Fruit fly (Drosophila melanogaster) whole organism, embryonic: ENCODE measurements around the gene CG3841.

ENCODE experiments used
- Adf1 ChIP-seq: fragments of 200-800 bp; sonication (Bioruptor generic); IDR thresholded peaks from 2 replicates; pipeline ENCODE4 v1.3.6; 2022; ENCODE audit warnings: missing biosample characterization, missing genetic modification characterization
- Atf-2 ChIP-seq: fragments of 200-800 bp; sonication (Bioruptor generic); optimal IDR thresholded peaks from 2 replicates; lab custom pipeline; 2016; ENCODE audit warnings: missing biosample characterization, missing genetic modification characterization
- CG10979 ChIP-seq: fragments of 200-800 bp; sonication (Bioruptor generic); optimal IDR thresholded peaks from 2 replicates; lab custom pipeline; 2018; ENCODE audit warnings: missing biosample characterization, mild to moderate bottlenecking, missing genetic modification characterization, moderate library complexity
- CG11093 ChIP-seq: fragments of 200-800 bp; sonication (Bioruptor generic); IDR thresholded peaks from 3 replicates; pipeline ENCODE4 v1.3.6; 2022; ENCODE audit warnings: missing biosample characterization, missing genetic modification characterization
- CG11560 ChIP-seq: fragments of 200-800 bp; sonication (Bioruptor generic); IDR thresholded peaks from 3 replicates; pipeline ENCODE4 v1.3.6; 2022; ENCODE audit warnings: missing biosample characterization, missing genetic modification characterization
- CG11723 ChIP-seq: fragments of 200-800 bp; sonication (Bioruptor generic); optimal IDR thresholded peaks from 2 replicates; lab custom pipeline; 2017; ENCODE audit warnings: missing biosample characterization, mild to moderate bottlenecking, missing genetic modification characterization
- CG12942 ChIP-seq: fragments of 200-800 bp; sonication (Bioruptor generic); optimal IDR thresholded peaks from 3 replicates; lab custom pipeline; 2016; ENCODE audit warnings: missing biosample characterization, missing genetic modification characterization
- CG1832 ChIP-seq: fragments of 200-800 bp; sonication (Bioruptor generic); optimal IDR thresholded peaks from 2 replicates; lab custom pipeline; 2017; ENCODE audit warnings: missing biosample characterization, mild to moderate bottlenecking, missing genetic modification characterization, inconsistent platforms
- CG18476 ChIP-seq: fragments of 200-800 bp; sonication (Bioruptor generic); optimal IDR thresholded peaks from 2 replicates; lab custom pipeline; 2016; ENCODE audit warnings: missing biosample characterization, mild to moderate bottlenecking, missing genetic modification characterization
- CG2120 ChIP-seq: fragments of 200-800 bp; sonication (Bioruptor generic); optimal IDR thresholded peaks from 3 replicates; lab custom pipeline; 2016; ENCODE audit warnings: missing biosample characterization, missing genetic modification characterization
- CG2875 ChIP-seq: fragments of 200-800 bp; sonication (Bioruptor generic); optimal IDR thresholded peaks from 2 replicates; lab custom pipeline; 2017; ENCODE audit warnings: missing biosample characterization, mild to moderate bottlenecking, missing genetic modification characterization, missing genetic modification reagents
- CG32767 ChIP-seq: fragments of 200-800 bp; sonication (Bioruptor generic); IDR thresholded peaks from 2 replicates; pipeline ENCODE4 v1.3.6; 2022; ENCODE audit warnings: missing biosample characterization, missing genetic modification characterization
- CG34422 ChIP-seq: fragments of 200-800 bp; sonication (Bioruptor generic); IDR thresholded peaks from 3 replicates; pipeline ENCODE4 v1.3.6; 2022; ENCODE audit warnings: missing biosample characterization, missing genetic modification characterization
- CG4617 ChIP-seq: fragments of 200-800 bp; sonication (Bioruptor generic); optimal IDR thresholded peaks from 3 replicates; lab custom pipeline; 2016; ENCODE audit warnings: missing biosample characterization, missing genetic modification characterization, borderline replicate concordance
- CG6683 ChIP-seq: fragments of 200-800 bp; sonication (Bioruptor generic); optimal IDR thresholded peaks from 2 replicates; lab custom pipeline; 2017; ENCODE audit warnings: missing biosample characterization, mild to moderate bottlenecking, missing genetic modification characterization, missing genetic modification reagents
- CG6791 ChIP-seq: fragments of 200-800 bp; sonication (Bioruptor generic); IDR thresholded peaks from 3 replicates; pipeline ENCODE4 v1.3.6; 2022; ENCODE audit warnings: missing biosample characterization, missing genetic modification characterization; ENCODE audit not compliant: partially characterized antibody
- CG7372 ChIP-seq: fragments of 200-800 bp; sonication (Bioruptor generic); IDR thresholded peaks from 2 replicates; pipeline ENCODE4 v1.3.6; 2022; ENCODE audit warnings: missing biosample characterization, missing genetic modification characterization
- CG9609 ChIP-seq: fragments of 200-800 bp; sonication (Bioruptor generic); optimal IDR thresholded peaks from 3 replicates; lab custom pipeline; 2016; ENCODE audit warnings: missing biosample characterization, missing genetic modification characterization
- CG9876 ChIP-seq: fragments of 200-800 bp; sonication (Bioruptor generic); optimal IDR thresholded peaks from 2 replicates; lab custom pipeline; 2016; ENCODE audit warnings: missing biosample characterization, missing genetic modification characterization
- Deaf1 ChIP-seq: fragments of 200-800 bp; optimal IDR thresholded peaks from 3 replicates; lab custom pipeline; 2019; ENCODE audit warnings: missing biosample characterization, mild to moderate bottlenecking, missing genetic modification characterization, moderate library complexity
- Gug ChIP-seq: fragments of 200-800 bp; sonication (Bioruptor generic); IDR thresholded peaks from 4 replicates; pipeline ENCODE4 v1.3.6; 2022; ENCODE audit warnings: missing biosample characterization, missing genetic modification characterization
- H2.0 ChIP-seq: fragments of 200-800 bp; sonication (Bioruptor generic); IDR thresholded peaks from 2 replicates; pipeline ENCODE4 v1.3.6; 2022; ENCODE audit warnings: missing biosample characterization, missing genetic modification characterization
- HmgD ChIP-seq: fragments of 200-800 bp; sonication (Bioruptor generic); optimal IDR thresholded peaks from 3 replicates; lab custom pipeline; 2016; ENCODE audit warnings: missing biosample characterization, missing genetic modification characterization
- Hmx ChIP-seq: fragments of 200-800 bp; sonication (Bioruptor generic); optimal IDR thresholded peaks from 2 replicates; lab custom pipeline; 2016; ENCODE audit warnings: missing biosample characterization, missing genetic modification characterization
- Jarid2 ChIP-seq: fragments of 200-800 bp; sonication (Bioruptor generic); optimal IDR thresholded peaks from 3 replicates; lab custom pipeline; 2017; ENCODE audit warnings: mild to moderate bottlenecking, missing biosample characterization, missing genetic modification reagents, missing genetic modification characterization
- Neu2 ChIP-seq: fragments of 200-800 bp; sonication (Bioruptor generic); optimal IDR thresholded peaks from 3 replicates; lab custom pipeline; 2016; ENCODE audit warnings: missing biosample characterization, missing genetic modification characterization, borderline replicate concordance
- Nf-YC ChIP-seq: fragments of 200-800 bp; optimal IDR thresholded peaks from 3 replicates; lab custom pipeline; 2019; ENCODE audit warnings: missing biosample characterization, mild to moderate bottlenecking, missing genetic modification characterization, moderate library complexity
- NfI ChIP-seq: fragments of 200-800 bp; sonication (Bioruptor generic); optimal IDR thresholded peaks from 3 replicates; lab custom pipeline; 2018; ENCODE audit warnings: missing biosample characterization, mild to moderate bottlenecking, missing genetic modification characterization, moderate library complexity
- Oli ChIP-seq: fragments of 200-800 bp; sonication (Bioruptor generic); optimal IDR thresholded peaks from 2 replicates; lab custom pipeline; 2018; ENCODE audit warnings: missing biosample characterization, mild to moderate bottlenecking, missing genetic modification characterization, moderate library complexity
- PHDP ChIP-seq: fragments of 200-800 bp; sonication (Bioruptor generic); optimal IDR thresholded peaks from 3 replicates; lab custom pipeline; 2018; ENCODE audit warnings: missing biosample characterization, mild to moderate bottlenecking, missing genetic modification characterization, moderate library complexity
- Poxn ChIP-seq: fragments of 200-800 bp; sonication (Bioruptor generic); IDR thresholded peaks from 2 replicates; pipeline ENCODE4 v1.3.6; 2022; ENCODE audit warnings: missing biosample characterization, missing genetic modification characterization
- Xrp1 ChIP-seq: fragments of 200-800 bp; sonication (Bioruptor generic); IDR thresholded peaks from 2 replicates; pipeline ENCODE4 v1.3.6; 2022; ENCODE audit warnings: missing biosample characterization, missing genetic modification characterization
- chm ChIP-seq: fragments of 200-800 bp; sonication (Bioruptor generic); IDR thresholded peaks from 2 replicates; pipeline ENCODE4 v1.3.6; 2022; ENCODE audit warnings: missing biosample characterization, missing genetic modification characterization
- dm ChIP-seq: fragments of 200-800 bp; sonication (Bioruptor generic); optimal IDR thresholded peaks from 3 replicates; lab custom pipeline; 2016; ENCODE audit warnings: missing biosample characterization, missing genetic modification characterization
- ems ChIP-seq: fragments of 200-800 bp; sonication (Bioruptor generic); optimal IDR thresholded peaks from 3 replicates; lab custom pipeline; 2016; ENCODE audit warnings: missing biosample characterization, missing genetic modification characterization
- eve ChIP-seq, 2 experiments: fragments of >200 bp; optimal IDR thresholded peaks; 2 replicates each; lab custom pipeline; 2017; ENCODE audit warnings: missing biosample characterization in 2 of 2, missing genetic modification characterization in 2 of 2
- fd102C ChIP-seq: fragments of 200-800 bp; sonication (Bioruptor generic); optimal IDR thresholded peaks from 2 replicates; lab custom pipeline; 2018; ENCODE audit warnings: missing biosample characterization, mild to moderate bottlenecking, missing genetic modification characterization, moderate library complexity
- fd96Cb ChIP-seq: fragments of 200-800 bp; sonication (Bioruptor generic); optimal IDR thresholded peaks from 2 replicates; lab custom pipeline; 2018; ENCODE audit warnings: missing biosample characterization, mild to moderate bottlenecking, missing genetic modification characterization, moderate library complexity
- gce ChIP-seq: fragments of 200-800 bp; sonication (Bioruptor generic); IDR thresholded peaks from 3 replicates; pipeline ENCODE4 v1.3.6; 2022; ENCODE audit warnings: missing biosample characterization, missing genetic modification characterization
- h ChIP-seq: fragments of >200 bp; optimal IDR thresholded peaks from 2 replicates; lab custom pipeline; 2017
- lab ChIP-seq: fragments of 200-800 bp; sonication (Bioruptor generic); optimal IDR thresholded peaks from 3 replicates; lab custom pipeline; 2017; ENCODE audit warnings: missing biosample characterization, missing genetic modification characterization, mild to moderate bottlenecking, moderate library complexity, missing genetic modification reagents
- lmd ChIP-seq: fragments of 200-800 bp; sonication (Bioruptor generic); IDR thresholded peaks from 2 replicates; pipeline ENCODE4 v1.3.6; 2022; ENCODE audit warnings: missing biosample characterization, missing genetic modification characterization
- mam ChIP-seq: fragments of 200-800 bp; sonication (Bioruptor generic); optimal IDR thresholded peaks from 3 replicates; lab custom pipeline; 2016; ENCODE audit warnings: missing biosample characterization, missing genetic modification characterization
- mirr ChIP-seq: fragments of 200-800 bp; sonication (Bioruptor generic); optimal IDR thresholded peaks from 3 replicates; lab custom pipeline; 2018; ENCODE audit warnings: missing biosample characterization, mild to moderate bottlenecking, missing genetic modification characterization
- onecut ChIP-seq: fragments of 200-800 bp; sonication (Bioruptor generic); IDR thresholded peaks from 2 replicates; pipeline ENCODE4 v1.3.6; 2022; ENCODE audit warnings: missing biosample characterization, missing genetic modification characterization
- pho ChIP-seq: fragments of 200-800 bp; sonication (Bioruptor generic); optimal IDR thresholded peaks from 2 replicates; lab custom pipeline; 2016; ENCODE audit warnings: missing biosample characterization, missing genetic modification characterization
- sens ChIP-seq: fragments of 200-800 bp; sonication (Bioruptor generic); peaks from one replicate; lab custom pipeline; 2016; ENCODE audit warnings: missing biosample characterization, missing genetic modification characterization
- stwl ChIP-seq: fragments of 200-800 bp; sonication (Bioruptor generic); optimal IDR thresholded peaks from 3 replicates; lab custom pipeline; 2018; ENCODE audit warnings: missing biosample characterization, mild to moderate bottlenecking, missing genetic modification characterization, moderate library complexity
- tx ChIP-seq: fragments of 200-800 bp; sonication (Bioruptor generic); optimal IDR thresholded peaks from 2 replicates; lab custom pipeline; 2016; ENCODE audit warnings: missing biosample characterization, missing genetic modification characterization
- yki ChIP-seq: fragments of >200 bp; optimal IDR thresholded peaks from 3 replicates; lab custom pipeline; 2018
- zf30C ChIP-seq: fragments of 200-800 bp; sonication (Bioruptor generic); optimal IDR thresholded peaks from 3 replicates; lab custom pipeline; 2018; ENCODE audit warnings: missing biosample characterization, mild to moderate bottlenecking, missing genetic modification characterization

Gene CG3841

dm6 chr2L:9568360-9569088 is 20.8 kb upstream of the CG3841 start, which contains the start of gene brwl (continued):
- TF ChIP-seq zf30C (GFP tag; lab: Kevin White, UChicago) (peak; percentile 99), CG11723 (peak; percentile 97), CG7372 (GFP tag; lab: Robert Waterston, UW) (peak; percentile 98), PHDP (tag; lab: Kevin White, UChicago) (peak; percentile 99), eve (GFP tag; optimal IDR thresholded peaks at IDR 0.05; lab: Kevin White, UChicago) (peak; percentile 94 to 99), H2.0 (GFP tag; lab: Robert Waterston, UW) (peak; percentile 97), lmd (GFP tag; lab: Robert Waterston, UW) (peak; percentile 99), Jarid2 (GFP tag; lab: Kevin White, UChicago) (peak; percentile 91), yki (lab: Kevin White, UChicago) (peak; percentile 13), CG10979 (tag; lab: Kevin White, UChicago) (peak; percentile 99), CG18476 (peak; percentile 98), Gug (GFP tag; lab: Robert Waterston, UW) (peak; percentile 95), Xrp1 (GFP tag; lab: Robert Waterston, UW) (peak; percentile 99), Oli (tag; lab: Kevin White, UChicago) (peak; percentile 99), CG1832 (GFP tag; lab: Kevin White, UChicago) (no peak), CG2875 (GFP tag; lab: Kevin White, UChicago) (peak; percentile 99), mam (GFP tag; lab: Kevin White, UChicago) (peak; percentile 98), pho (GFP tag; lab: Kevin White, UChicago) (peak; percentile 98), fd96Cb (tag; lab: Kevin White, UChicago) (peak; percentile 99), Nf-YC (tag; lab: Kevin White, UChicago) (peak; percentile 93), lab (GFP tag; lab: Kevin White, UChicago) (peak; percentile 99), CG34422 (GFP tag; lab: Robert Waterston, UW) (peak; percentile 99), chm (GFP tag; lab: Robert Waterston, UW) (peak; percentile 95), NfI (GFP tag; lab: Kevin White, UChicago) (peak; percentile 98), dm (GFP tag; lab: Kevin White, UChicago) (peak; percentile 95), Atf-2 (GFP tag; lab: Kevin White, UChicago) (peak; percentile 98), HmgD (GFP tag; lab: Kevin White, UChicago) (peak; percentile 95), Poxn (GFP tag; lab: Robert Waterston, UW) (peak; percentile 92), CG6791 (no peak), gce (peak; percentile 94), CG12942 (GFP tag; lab: Kevin White, UChicago) (peak; percentile 99), tx (peak; percentile 97), CG11093 (GFP tag; lab: Robert Waterston, UW) (peak; percentile 97), CG4617 (GFP tag; lab: Kevin White, UChicago) (peak; percentile 98), mirr (GFP tag; lab: Kevin White, UChicago) (peak; percentile 97), Neu2 (GFP tag; lab: Kevin White, UChicago) (peak; percentile 93), onecut (GFP tag; lab: Robert Waterston, UW) (peak; percentile 94), fd102C (GFP tag; lab: Kevin White, UChicago) (peak; percentile 96), ems (GFP tag; lab: Kevin White, UChicago) (peak; percentile 98), Deaf1 (tag; lab: Kevin White, UChicago) (peak; percentile 92), Hmx (GFP tag; lab: Kevin White, UChicago) (peak; percentile 95), CG9876 (peak; percentile 95), stwl (peak; percentile 72), CG6683 (GFP tag; lab: Kevin White, UChicago) (peak; percentile 98), sens (GFP tag; lab: Kevin White, UChicago) (peak; percentile 100), CG2120 (peak; percentile 99), Adf1 (peak; percentile 89), h (lab: Kevin White, UChicago) (no peak), CG11560 (tag; lab: Robert Waterston, UW) (peak; percentile 93), CG9609 (GFP tag; lab: Kevin White, UChicago) (peak; percentile 98), CG32767 (GFP tag; lab: Robert Waterston, UW) (peak; percentile 99)
